Fruit fly (Drosophila melanogaster) whole organism, embryonic: Measurements from ENCODE around the gene hng2.

Experiments
- Abd-B ChIP-seq: fragments of 200-800 bp; sonication (Bioruptor generic); optimal IDR thresholded peaks from 2 replicates; lab custom pipeline; 2018; ENCODE audit warnings: missing biosample characterization, mild to moderate bottlenecking, missing genetic modification characterization, moderate library complexity
- Aef1 ChIP-seq: fragments of 200-800 bp; sonication (Bioruptor generic); IDR thresholded peaks from 3 replicates; pipeline ENCODE4 v1.3.6; 2022; ENCODE audit warnings: missing biosample characterization, missing genetic modification characterization
- Atf6 ChIP-seq: fragments of 200-800 bp; sonication (Bioruptor generic); IDR thresholded peaks from 2 replicates; pipeline ENCODE4 v1.3.6; 2022; ENCODE audit warnings: missing biosample characterization, missing genetic modification characterization
- Bgb ChIP-seq: fragments of 200-800 bp; sonication (Bioruptor generic); IDR thresholded peaks from 2 replicates; pipeline ENCODE4 v1.3.6; 2022; ENCODE audit warnings: missing biosample characterization, missing genetic modification characterization; ENCODE audit not compliant: partially characterized antibody
- CG1024 ChIP-seq: fragments of 200-800 bp; sonication (Bioruptor generic); IDR thresholded peaks from 2 replicates; pipeline ENCODE4 v1.3.6; 2022; ENCODE audit warnings: missing biosample characterization, missing genetic modification characterization
- CG11398 ChIP-seq: fragments of 200-800 bp; sonication (Bioruptor generic); optimal IDR thresholded peaks from 2 replicates; lab custom pipeline; 2016; ENCODE audit warnings: missing biosample characterization, missing genetic modification characterization
- CG11560 ChIP-seq: fragments of 200-800 bp; sonication (Bioruptor generic); IDR thresholded peaks from 3 replicates; pipeline ENCODE4 v1.3.6; 2022; ENCODE audit warnings: missing biosample characterization, missing genetic modification characterization
- CG11723 ChIP-seq: fragments of 200-800 bp; sonication (Bioruptor generic); optimal IDR thresholded peaks from 2 replicates; lab custom pipeline; 2017; ENCODE audit warnings: missing biosample characterization, mild to moderate bottlenecking, missing genetic modification characterization
- CG13775 ChIP-seq: fragments of 200-800 bp; sonication (Bioruptor generic); optimal IDR thresholded peaks from 3 replicates; lab custom pipeline; 2017; ENCODE audit warnings: missing biosample characterization, mild to moderate bottlenecking, missing genetic modification characterization
- CG13894 ChIP-seq: fragments of 200-800 bp; sonication (Bioruptor generic); optimal IDR thresholded peaks from 3 replicates; lab custom pipeline; 2018; ENCODE audit warnings: missing biosample characterization, mild to moderate bottlenecking, missing genetic modification characterization, moderate library complexity
- CG16813 ChIP-seq: fragments of 200-800 bp; sonication (Bioruptor generic); IDR thresholded peaks from 3 replicates; pipeline ENCODE4 v1.3.6; 2022; ENCODE audit warnings: missing biosample characterization, missing genetic modification characterization; ENCODE audit not compliant: partially characterized antibody
- CG17361 ChIP-seq: fragments of 200-800 bp; sonication (Bioruptor generic); IDR thresholded peaks from 3 replicates; pipeline ENCODE4 v1.3.6; 2022; ENCODE audit warnings: missing biosample characterization, missing genetic modification characterization
- CG18262 ChIP-seq: fragments of 200-800 bp; optimal IDR thresholded peaks from 3 replicates; lab custom pipeline; 2019; ENCODE audit warnings: missing biosample characterization, mild to moderate bottlenecking, missing genetic modification characterization, moderate library complexity
- CG18599 ChIP-seq: fragments of 200-800 bp; sonication (Bioruptor generic); optimal IDR thresholded peaks from 3 replicates; lab custom pipeline; 2017; ENCODE audit warnings: missing biosample characterization, missing genetic modification characterization, mild to moderate bottlenecking, moderate library complexity, missing genetic modification reagents
- CG2199 ChIP-seq: fragments of 200-800 bp; sonication (Bioruptor generic); IDR thresholded peaks from 3 replicates; pipeline ENCODE4 v1.3.6; 2022; ENCODE audit warnings: missing biosample characterization, missing genetic modification characterization
- CG31365 ChIP-seq: fragments of 200-800 bp; sonication (Bioruptor generic); optimal IDR thresholded peaks from 2 replicates; lab custom pipeline; 2018; ENCODE audit warnings: missing biosample characterization, mild to moderate bottlenecking, missing genetic modification characterization
- CG31388 ChIP-seq: fragments of 200-800 bp; sonication (Bioruptor generic); optimal IDR thresholded peaks from 2 replicates; lab custom pipeline; 2016; ENCODE audit warnings: missing biosample characterization, missing genetic modification characterization
- CG32767 ChIP-seq: fragments of 200-800 bp; sonication (Bioruptor generic); IDR thresholded peaks from 2 replicates; pipeline ENCODE4 v1.3.6; 2022; ENCODE audit warnings: missing biosample characterization, missing genetic modification characterization
- CG34422 ChIP-seq: fragments of 200-800 bp; sonication (Bioruptor generic); IDR thresholded peaks from 3 replicates; pipeline ENCODE4 v1.3.6; 2022; ENCODE audit warnings: missing biosample characterization, missing genetic modification characterization
- CG42726 ChIP-seq: fragments of 200-800 bp; sonication (Bioruptor generic); IDR thresholded peaks from 2 replicates; pipeline ENCODE4 v1.3.6; 2022; ENCODE audit warnings: missing biosample characterization, missing genetic modification characterization; ENCODE audit not compliant: partially characterized antibody
- CG7357 ChIP-seq: fragments of 200-800 bp; sonication (Bioruptor generic); IDR thresholded peaks from 3 replicates; pipeline ENCODE4 v1.3.6; 2022; ENCODE audit warnings: missing biosample characterization, missing genetic modification characterization
- CG7987 ChIP-seq: fragments of 200-800 bp; sonication (Bioruptor generic); optimal IDR thresholded peaks from 2 replicates; lab custom pipeline; 2018; ENCODE audit warnings: missing biosample characterization, mild to moderate bottlenecking, missing genetic modification characterization, moderate library complexity
- CG8281 ChIP-seq: fragments of 200-800 bp; sonication (Bioruptor generic); optimal IDR thresholded peaks from 2 replicates; lab custom pipeline; 2018; ENCODE audit warnings: missing biosample characterization, mild to moderate bottlenecking, missing genetic modification characterization, moderate library complexity
- CG8478 ChIP-seq: fragments of >200 bp; optimal IDR thresholded peaks from 2 replicates; lab custom pipeline; 2018
- CG8924 ChIP-seq: fragments of 200-800 bp; optimal IDR thresholded peaks from 3 replicates; lab custom pipeline; 2019; ENCODE audit warnings: missing biosample characterization, mild to moderate bottlenecking, missing genetic modification characterization, moderate library complexity
- CG9797 ChIP-seq: fragments of 200-800 bp; sonication (Bioruptor generic); optimal IDR thresholded peaks from 3 replicates; lab custom pipeline; 2018; ENCODE audit warnings: missing biosample characterization, mild to moderate bottlenecking, missing genetic modification characterization
- CG9932 ChIP-seq: fragments of 200-800 bp; sonication (Bioruptor generic); IDR thresholded peaks from 2 replicates; pipeline ENCODE4 v1.3.6; 2022; ENCODE audit warnings: missing biosample characterization, missing genetic modification characterization
- CTCF ChIP-seq: fragments of 200-800 bp; sonication (Bioruptor generic); optimal IDR thresholded peaks from 2 replicates; lab custom pipeline; 2017; ENCODE audit warnings: missing biosample characterization, mild to moderate bottlenecking, missing genetic modification characterization, moderate library complexity
- Dip2 ChIP-seq: fragments of 200-800 bp; sonication (Bioruptor generic); IDR thresholded peaks from 2 replicates; pipeline ENCODE4 v1.3.6; 2022; ENCODE audit warnings: missing biosample characterization, missing genetic modification characterization
- Dll ChIP-seq: fragments of 200-800 bp; sonication (Bioruptor generic); IDR thresholded peaks from 4 replicates; pipeline ENCODE4 v1.3.6; 2022; ENCODE audit warnings: missing biosample characterization, missing genetic modification characterization; ENCODE audit not compliant: partially characterized antibody
- ERR ChIP-seq: fragments of 200-800 bp; sonication (Bioruptor generic); optimal IDR thresholded peaks from 2 replicates; lab custom pipeline; 2016; ENCODE audit warnings: missing biosample characterization, missing genetic modification characterization
- Ets65A ChIP-seq: fragments of 200-800 bp; sonication (Bioruptor generic); peaks from one replicate; lab custom pipeline; 2016; ENCODE audit warnings: missing biosample characterization, missing genetic modification characterization
- H2.0 ChIP-seq: fragments of 200-800 bp; sonication (Bioruptor generic); IDR thresholded peaks from 2 replicates; pipeline ENCODE4 v1.3.6; 2022; ENCODE audit warnings: missing biosample characterization, missing genetic modification characterization
- Hr3 ChIP-seq: fragments of 200-800 bp; sonication (Bioruptor generic); optimal IDR thresholded peaks from 3 replicates; lab custom pipeline; 2016; ENCODE audit warnings: missing biosample characterization, missing genetic modification characterization
- Lpt ChIP-seq: fragments of >200 bp; optimal IDR thresholded peaks from 2 replicates; lab custom pipeline; 2018; ENCODE audit warnings: missing biosample characterization, missing genetic modification characterization
- Myb ChIP-seq: fragments of 200-800 bp; sonication (Bioruptor generic); optimal IDR thresholded peaks from 2 replicates; lab custom pipeline; 2016; ENCODE audit warnings: missing biosample characterization, missing genetic modification characterization
- NC2β ChIP-seq: fragments of 200-800 bp; sonication (Bioruptor generic); optimal IDR thresholded peaks from 2 replicates; lab custom pipeline; 2016; ENCODE audit warnings: missing biosample characterization, missing genetic modification characterization
- NFAT ChIP-seq: fragments of 200-800 bp; sonication (Bioruptor generic); IDR thresholded peaks from 2 replicates; pipeline ENCODE4 v1.3.6; 2022; ENCODE audit warnings: missing biosample characterization, missing genetic modification characterization
- Spps ChIP-seq: fragments of 200-800 bp; sonication (Bioruptor generic); optimal IDR thresholded peaks from 2 replicates; lab custom pipeline; 2018; ENCODE audit warnings: missing biosample characterization, mild to moderate bottlenecking, missing genetic modification characterization
- ac ChIP-seq: fragments of 200-800 bp; sonication (Bioruptor generic); optimal IDR thresholded peaks from 3 replicates; lab custom pipeline; 2017; ENCODE audit warnings: missing biosample characterization, mild to moderate bottlenecking, missing genetic modification characterization
- aop ChIP-seq: fragments of 200-800 bp; sonication (Bioruptor generic); IDR thresholded peaks from 2 replicates; pipeline ENCODE4 v1.3.6; 2022; ENCODE audit warnings: missing biosample characterization, missing genetic modification characterization
- bbx ChIP-seq: fragments of 200-800 bp; sonication (Bioruptor generic); IDR thresholded peaks from 2 replicates; pipeline ENCODE4 v1.3.6; 2022; ENCODE audit warnings: missing biosample characterization, missing genetic modification characterization; ENCODE audit not compliant: partially characterized antibody
- btn ChIP-seq: fragments of 200-800 bp; sonication (Bioruptor generic); optimal IDR thresholded peaks from 2 replicates; lab custom pipeline; 2016; ENCODE audit warnings: missing biosample characterization, missing genetic modification characterization
- chif ChIP-seq, 2 experiments: fragments of 200-800 bp; sonication (Bioruptor generic); optimal IDR thresholded peaks; 3 replicates each; lab custom pipeline; 2016; ENCODE audit warnings: missing biosample characterization in 2 of 2, missing genetic modification characterization in 2 of 2
- ewg ChIP-seq: fragments of 200-800 bp; sonication (Bioruptor generic); optimal IDR thresholded peaks from 3 replicates; lab custom pipeline; 2017; ENCODE audit warnings: mild to moderate bottlenecking, missing biosample characterization, missing genetic modification reagents, missing genetic modification characterization
- gce ChIP-seq: fragments of 200-800 bp; sonication (Bioruptor generic); IDR thresholded peaks from 3 replicates; pipeline ENCODE4 v1.3.6; 2022; ENCODE audit warnings: missing biosample characterization, missing genetic modification characterization
- hth ChIP-seq: fragments of >200 bp; optimal IDR thresholded peaks from 2 replicates; lab custom pipeline; 2017; ENCODE audit warnings: inconsistent platforms
- jigr1 ChIP-seq: fragments of 200-800 bp; sonication (Bioruptor generic); IDR thresholded peaks from 3 replicates; pipeline ENCODE4 v1.3.6; 2022; ENCODE audit warnings: missing biosample characterization, missing genetic modification characterization
- lov ChIP-seq, 2 experiments: fragments of 200-800 bp in 1 of 2; fragments of >200 bp in 1 of 2; sonication (Bioruptor generic) in 1 of 2; IDR thresholded peaks in 1 of 2; optimal IDR thresholded peaks in 1 of 2; 2 replicates in 1 of 2; 3 replicates in 1 of 2; pipeline versions ENCODE4 v1.3.6 to Lab custom; 2017 to 2022; ENCODE audit warnings: missing biosample characterization in 1 of 2, missing genetic modification characterization in 1 of 2
- otp ChIP-seq: fragments of 200-800 bp; sonication (Bioruptor generic); IDR thresholded peaks from 3 replicates; pipeline ENCODE4, ENCODE4 v1.3.6; 2022; ENCODE audit warnings: missing biosample characterization, missing genetic modification characterization
- tna ChIP-seq: fragments of 200-800 bp; sonication (Bioruptor generic); IDR thresholded peaks from 2 replicates; pipeline ENCODE4 v1.3.6; 2022; ENCODE audit warnings: missing biosample characterization, missing genetic modification characterization; ENCODE audit not compliant: partially characterized antibody

Gene hng2

DNA sequence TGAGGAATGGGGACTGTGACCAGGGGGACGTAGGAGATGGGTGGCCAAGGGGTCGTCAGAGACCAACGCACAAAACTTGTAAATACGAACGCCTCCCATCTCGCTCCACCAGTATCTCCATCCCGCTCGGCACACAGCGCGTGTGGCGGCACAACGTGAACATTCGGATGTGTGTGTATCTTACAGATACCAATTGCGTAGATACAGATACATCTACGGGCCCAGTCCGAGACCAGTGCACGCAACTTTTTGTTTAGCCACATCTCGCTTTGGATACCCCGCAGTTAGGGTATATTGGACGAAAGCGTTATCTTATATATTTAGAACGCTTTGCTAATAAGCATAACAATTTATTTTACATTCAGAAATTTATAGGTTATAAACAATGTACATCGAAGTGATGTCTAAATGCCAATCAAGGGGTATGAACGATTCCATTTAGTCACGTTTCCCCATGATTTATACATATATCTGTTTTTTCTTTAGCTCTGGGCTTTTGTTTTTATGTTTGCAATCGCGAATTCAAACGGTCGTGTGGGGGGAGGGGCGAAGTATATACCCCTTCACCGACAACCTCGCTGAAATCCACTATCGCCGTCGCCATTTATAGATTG, 5.3 kb downstream of the hng2 start (continued):
- TF ChIP-seq CG18599 (peak; percentile 99), gce (GFP tag; lab: Robert Waterston, UW) (peak; percentile 98), aop (peak; percentile 92), Bgb (GFP tag; lab: Robert Waterston, UW) (peak; percentile 61; the same call in 1 of the 2 replicates), CG42726 (GFP tag; lab: Robert Waterston, UW) (0 out of 2 replicates have a peak, but pooled peaks have one; percentile 26), CG17361 (GFP tag; lab: Robert Waterston, UW) (peak; percentile 95), Dll (GFP tag; lab: Robert Waterston, UW) (no peak), CG9932 (GFP tag; lab: Robert Waterston, UW) (peak; percentile 99), lov (optimal IDR thresholded peaks at IDR 0.05; lab: Kevin White, UChicago) (no peak), lov (GFP tag; IDR thresholded peaks at IDR 0.05; lab: Robert Waterston, UW) (peak; percentile 98), Ets65A (peak; percentile 100), Hr3 (GFP tag; lab: Kevin White, UChicago) (peak; percentile 99), CG13894 (tag; lab: Kevin White, UChicago) (peak; percentile 99), CG13775 (GFP tag; lab: Kevin White, UChicago) (peak; percentile 97), NC2β (peak; percentile 98), CG7357 (GFP tag; lab: Robert Waterston, UW) (peak; percentile 94), CG8924 (peak; percentile 99), otp (GFP tag; lab: Robert Waterston, UW) (peak; percentile 99), NFAT (peak; percentile 99), CG11560 (tag; lab: Robert Waterston, UW) (peak; percentile 93), Aef1 (GFP tag; lab: Robert Waterston, UW) (peak; percentile 99), CG32767 (GFP tag; lab: Robert Waterston, UW) (peak; percentile 98), ac (GFP tag; lab: Kevin White, UChicago) (peak; percentile 85), CTCF (peak; percentile 75), CG8478 (lab: Kevin White, UChicago) (no peak), H2.0 (peak; percentile 99), CG9797 (peak; percentile 44), ERR (GFP tag; lab: Kevin White, UChicago) (peak; percentile 98), CG16813 (GFP tag; lab: Robert Waterston, UW) (no peak), CG34422 (GFP tag; lab: Robert Waterston, UW) (peak; percentile 98), Atf6 (peak; percentile 99), ewg (GFP tag; lab: Kevin White, UChicago) (peak; percentile 97), Myb (peak; percentile 93), tna (GFP tag; lab: Robert Waterston, UW) (no peak; the same call in 1 of the 2 replicates), CG11723 (GFP tag; lab: Kevin White, UChicago) (peak; percentile 97), Abd-B (GFP tag; lab: Kevin White, UChicago) (peak; percentile 99), bbx (GFP tag; lab: Robert Waterston, UW) (0 out of 2 replicates have a peak, but pooled peaks have one; percentile 42), Spps (tag; lab: Kevin White, UChicago) (peak; percentile 93), CG11398 (GFP tag; lab: Kevin White, UChicago) (peak; percentile 97), Dip2 (peak; percentile 77; the same call in 1 of the 2 replicates), btn (peak; percentile 97), CG31388 (GFP tag; lab: Kevin White, UChicago) (peak; percentile 97), CG2199 (GFP tag; lab: Robert Waterston, UW) (peak; percentile 98), CG31365 (tag; lab: Kevin White, UChicago) (peak; percentile 93), CG1024 (GFP tag; lab: Robert Waterston, UW) (peak; percentile 96), CG7987 (GFP tag; lab: Kevin White, UChicago) (peak; percentile 97), CG18262 (tag; lab: Kevin White, UChicago) (peak; percentile 98), Lpt (no peak), chif (GFP tag; optimal IDR thresholded peaks at IDR 0.05; lab: Kevin White, UChicago) (peak; percentile 98 to 99), hth (no peak), CG8281 (peak; percentile 93), jigr1 (GFP tag; lab: Robert Waterston, UW) (peak; percentile 97)
